Fruit fly (Drosophila melanogaster) Kc167 (cell line): Measurements from ENCODE around the gene CG31231.

Experiments used
- Sin3A ChIP-seq: fragments of >200 bp; optimal IDR thresholded peaks from 2 replicates; lab custom pipeline; 2018; ENCODE audit warnings: missing external identifiers
- h ChIP-seq: fragments of >200 bp; optimal IDR thresholded peaks from 3 replicates; lab custom pipeline; 2018; ENCODE audit warnings: missing external identifiers
- psq ChIP-seq: fragments of >200 bp; optimal IDR thresholded peaks from 2 replicates; lab custom pipeline; 2017; ENCODE audit warnings: missing external identifiers
- ttk ChIP-seq: sonication (Bioruptor generic); optimal IDR thresholded peaks from 2 replicates; lab custom pipeline; 2017; ENCODE audit warnings: missing external identifiers

- TF ChIP-seq ttk (lab: Kevin White, UChicago) (no peak), Sin3A (lab: Kevin White, UChicago) (no peak), h (lab: Kevin White, UChicago) (no peak), psq (no peak)
These were observed 43.9 kb upstream of the CG31231 start, which contains the start of gene CG14304 for dm6 chr3R:18621230-18621629.
